Worm (Caenorhabditis elegans) whole organism, late embryonic: ENCODE results near the gene R07A4.4.

Source experiments
- Y22D7AL.16 ChIP-seq: sonication (generic microtip); optimal IDR thresholded peaks from 2 replicates; lab custom pipeline; 2016; ENCODE audit warnings: missing genetic modification characterization, missing compliant biosample characterization
- ama-1 ChIP-seq: fragments of 150-350 bp; optimal IDR thresholded peaks from 2 replicates; lab custom pipeline; 2014
- ceh-14 ChIP-seq: sonication (generic microtip); optimal IDR thresholded peaks from 2 replicates; lab custom pipeline; 2016; ENCODE audit warnings: missing genotype, missing genetic modification characterization, missing compliant biosample characterization
- ceh-18 ChIP-seq: sonication (generic microtip); optimal IDR thresholded peaks from 2 replicates; lab custom pipeline; 2016; ENCODE audit warnings: missing genetic modification characterization, missing compliant biosample characterization
- ceh-30 ChIP-seq: fragments of 150-350 bp; optimal IDR thresholded peaks from 2 replicates; lab custom pipeline; 2014; ENCODE audit warnings: missing biosample characterization, missing genetic modification characterization
- ceh-31 ChIP-seq: sonication (generic microtip); optimal IDR thresholded peaks from 2 replicates; lab custom pipeline; 2016; ENCODE audit warnings: missing genetic modification characterization, missing compliant biosample characterization
- ceh-34 ChIP-seq: sonication (generic microtip); optimal IDR thresholded peaks from 2 replicates; lab custom pipeline; 2016; ENCODE audit warnings: mild to moderate bottlenecking, missing genetic modification characterization, missing compliant biosample characterization
- ceh-6 ChIP-seq: fragments of 200-800 bp; sonication (Bioruptor generic); optimal IDR thresholded peaks from 2 replicates; lab custom pipeline; 2018; ENCODE audit warnings: mild to moderate bottlenecking, missing genetic modification characterization, missing compliant biosample characterization
- ceh-9 ChIP-seq: sonication (generic microtip); optimal IDR thresholded peaks from 2 replicates; lab custom pipeline; 2016; ENCODE audit warnings: mild to moderate bottlenecking, missing genetic modification characterization, inconsistent platforms, missing compliant biosample characterization
- che-1 ChIP-seq: sonication (generic microtip); optimal IDR thresholded peaks from 2 replicates; lab custom pipeline; 2016; ENCODE audit warnings: mild to moderate bottlenecking, missing genetic modification characterization, missing compliant biosample characterization
- dmd-4 ChIP-seq: sonication (generic microtip); optimal IDR thresholded peaks from 2 replicates; lab custom pipeline; 2016; ENCODE audit warnings: borderline replicate concordance, missing genetic modification characterization, missing compliant biosample characterization
- eyg-1 ChIP-seq: sonication (generic microtip); optimal IDR thresholded peaks from 2 replicates; lab custom pipeline; 2016; ENCODE audit warnings: missing genotype, missing genetic modification characterization, missing compliant biosample characterization
- fkh-6 ChIP-seq: sonication (generic microtip); optimal IDR thresholded peaks from 2 replicates; lab custom pipeline; 2016; ENCODE audit warnings: missing genetic modification characterization, missing compliant biosample characterization
- hlh-15 ChIP-seq: sonication (generic microtip); optimal IDR thresholded peaks from 2 replicates; lab custom pipeline; 2016; ENCODE audit warnings: missing genetic modification characterization, missing compliant biosample characterization
- hlh-8 ChIP-seq: sonication (generic microtip); optimal IDR thresholded peaks from 2 replicates; lab custom pipeline; 2016; ENCODE audit warnings: missing genotype, missing genetic modification characterization, missing compliant biosample characterization
- madf-2 ChIP-seq: sonication (generic microtip); optimal IDR thresholded peaks from 2 replicates; lab custom pipeline; 2017; ENCODE audit warnings: missing genetic modification characterization, missing compliant biosample characterization
- mec-3 ChIP-seq: sonication (generic microtip); optimal IDR thresholded peaks from 2 replicates; lab custom pipeline; 2016; ENCODE audit warnings: borderline replicate concordance, missing genetic modification characterization, missing compliant biosample characterization
- npax-4 ChIP-seq: sonication (generic microtip); optimal IDR thresholded peaks from 2 replicates; lab custom pipeline; 2016; ENCODE audit warnings: missing genetic modification characterization, missing compliant biosample characterization
- odd-2 ChIP-seq: sonication (generic microtip); optimal IDR thresholded peaks from 2 replicates; lab custom pipeline; 2017; ENCODE audit warnings: antibody characterized with exemption, mild to moderate bottlenecking, missing genetic modification characterization, missing compliant biosample characterization
- pag-3 ChIP-seq: sonication (generic microtip); optimal IDR thresholded peaks from 2 replicates; lab custom pipeline; 2016; ENCODE audit warnings: missing compliant biosample characterization, missing genetic modification characterization, borderline replicate concordance
- rnt-1 ChIP-seq: sonication (generic microtip); optimal IDR thresholded peaks from 2 replicates; lab custom pipeline; 2016; ENCODE audit warnings: missing genetic modification characterization, missing compliant biosample characterization
- sox-2 ChIP-seq: fragments of 200-800 bp; sonication (Bioruptor generic); IDR thresholded peaks from 2 replicates; pipeline ENCODE4 v1.3.6; 2022; ENCODE audit warnings: missing genetic modification reagents, missing genetic modification characterization, missing compliant biosample characterization
- sox-4 ChIP-seq: sonication (generic microtip); optimal IDR thresholded peaks from 2 replicates; lab custom pipeline; 2017; ENCODE audit warnings: mild to moderate bottlenecking, missing genetic modification characterization, inconsistent platforms, missing compliant biosample characterization
- tbx-2 ChIP-seq: sonication (generic microtip); optimal IDR thresholded peaks from 2 replicates; lab custom pipeline; 2016; ENCODE audit warnings: missing genetic modification characterization, missing compliant biosample characterization
- ttx-3 ChIP-seq: sonication (generic microtip); optimal IDR thresholded peaks from 2 replicates; lab custom pipeline; 2016; ENCODE audit warnings: missing genetic modification reagents, missing genetic modification characterization, missing compliant biosample characterization
- unc-55 ChIP-seq: sonication (generic microtip); optimal IDR thresholded peaks from 2 replicates; lab custom pipeline; 2017; ENCODE audit warnings: missing biosample characterization, missing genetic modification reagents, missing genetic modification characterization
- unc-86 ChIP-seq: sonication (generic microtip); optimal IDR thresholded peaks from 2 replicates; lab custom pipeline; 2016; ENCODE audit warnings: missing genetic modification characterization, missing compliant biosample characterization
- ztf-16 ChIP-seq: sonication (generic microtip); optimal IDR thresholded peaks from 2 replicates; lab custom pipeline; 2017; ENCODE audit warnings: missing genetic modification characterization, missing compliant biosample characterization

R07A4.4 gene

ce11 chrX:10717019-10717418, 40.5 kb downstream of the R07A4.4 start, which contains the start of gene T01C1.4:
Gene T01C1.4, minus strand, starts transcription at chrX:10717119.
- no peak for TF ChIP-seq ztf-16 (tag; lab: Kevin White, UChicago)
- TF ChIP-seq fkh-6 (tag; lab: Kevin White, UChicago): no peak
- no peak for TF ChIP-seq Y22D7AL.16
- TF ChIP-seq dmd-4 (tag; lab: Kevin White, UChicago): no peak
- TF ChIP-seq hlh-8 (tag; lab: Kevin White, UChicago): no peak
- no peak for TF ChIP-seq hlh-15 (tag; lab: Kevin White, UChicago)
- TF ChIP-seq unc-86 (tag; lab: Kevin White, UChicago): no peak
- no peak for TF ChIP-seq ceh-14
- no peak for TF ChIP-seq ceh-9 (tag; lab: Kevin White, UChicago)
- TF ChIP-seq rnt-1 (tag; lab: Kevin White, UChicago): no peak
- no peak for TF ChIP-seq ceh-34
- no peak for TF ChIP-seq ceh-6 (GFP tag; lab: Kevin White, UChicago)
- TF ChIP-seq sox-4: no peak
- TF ChIP-seq ceh-30: no peak
- TF ChIP-seq madf-2 (tag; lab: Kevin White, UChicago): no peak
- no peak for TF ChIP-seq ceh-31 (tag; lab: Kevin White, UChicago)
- TF ChIP-seq unc-55 (GFP tag; lab: Kevin White, UChicago): no peak
- TF ChIP-seq ama-1 (lab: Kevin White, UChicago): no peak

ce11 chrX:10711769-10712168, 45.7 kb downstream of the R07A4.4 start, which contains the start of gene rhgf-1:
Gene rhgf-1, minus strand, starts transcription at chrX:10711869.
- no peak for TF ChIP-seq dmd-4 (tag; lab: Kevin White, UChicago)

DNA sequence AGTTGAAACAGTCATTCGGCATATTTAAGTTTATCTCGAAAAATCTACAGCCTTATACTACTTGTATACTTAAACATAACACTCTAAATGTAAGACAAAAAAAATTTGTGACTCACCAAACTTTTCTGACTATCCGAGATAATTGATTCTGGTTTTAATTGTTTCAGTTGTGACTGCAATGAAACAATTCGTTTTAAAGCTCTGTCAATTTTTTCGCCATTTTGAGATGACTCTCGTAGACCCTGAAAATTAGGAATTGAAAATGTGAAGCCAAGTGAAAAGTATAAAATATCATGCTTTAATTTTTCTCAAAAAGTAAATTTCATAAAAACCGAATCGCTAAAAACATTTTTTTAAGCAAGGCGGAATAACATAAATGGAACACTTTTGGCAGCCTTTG, 53.2 kb downstream of the R07A4.4 start:
- TF ChIP-seq sox-4: no peak
- no peak for TF ChIP-seq hlh-15 (tag; lab: Kevin White, UChicago)
- TF ChIP-seq mec-3 (tag; lab: Kevin White, UChicago): no peak
- no peak for TF ChIP-seq npax-4 (tag; lab: Kevin White, UChicago)
- no peak for TF ChIP-seq ttx-3
- no peak for TF ChIP-seq hlh-8 (tag; lab: Kevin White, UChicago)
- TF ChIP-seq tbx-2 (tag; lab: Kevin White, UChicago): no peak
- no peak for TF ChIP-seq odd-2
- TF ChIP-seq che-1 (tag; lab: Kevin White, UChicago): no peak
- TF ChIP-seq pag-3: no peak
- no peak for TF ChIP-seq sox-2
- TF ChIP-seq madf-2 (tag; lab: Kevin White, UChicago): no peak
- no peak for TF ChIP-seq ceh-18 (tag; lab: Kevin White, UChicago)
- TF ChIP-seq dmd-4 (tag; lab: Kevin White, UChicago): no peak
- no peak for TF ChIP-seq eyg-1 (tag; lab: Kevin White, UChicago)
- TF ChIP-seq ztf-16 (tag; lab: Kevin White, UChicago): no peak
